Fruit fly (Drosophila melanogaster) whole organism, embryonic: ENCODE results near the gene CG31431.

Source experiments
- CG10979 ChIP-seq: fragments of 200-800 bp; sonication (Bioruptor generic); optimal IDR thresholded peaks from 2 replicates; lab custom pipeline; 2018; ENCODE audit warnings: missing biosample characterization, mild to moderate bottlenecking, missing genetic modification characterization, moderate library complexity
- CG1233 ChIP-seq: fragments of 200-800 bp; sonication (Bioruptor generic); optimal IDR thresholded peaks from 4 replicates; lab custom pipeline; 2018; ENCODE audit warnings: missing biosample characterization, mild to moderate bottlenecking, missing genetic modification characterization
- CG12391 ChIP-seq: fragments of 200-800 bp; sonication (Bioruptor generic); optimal IDR thresholded peaks from 3 replicates; lab custom pipeline; 2018; ENCODE audit warnings: missing biosample characterization, mild to moderate bottlenecking, missing genetic modification characterization, moderate library complexity
- CG13424 ChIP-seq: fragments of 200-800 bp; sonication (Bioruptor generic); optimal IDR thresholded peaks from 2 replicates; lab custom pipeline; 2019; ENCODE audit warnings: missing biosample characterization, mild to moderate bottlenecking, missing genetic modification characterization, moderate library complexity
- CG13775 ChIP-seq: fragments of 200-800 bp; sonication (Bioruptor generic); optimal IDR thresholded peaks from 3 replicates; lab custom pipeline; 2017; ENCODE audit warnings: missing biosample characterization, mild to moderate bottlenecking, missing genetic modification characterization
- CG14050 ChIP-seq: fragments of 200-800 bp; sonication (Bioruptor generic); IDR thresholded peaks from 3 replicates; pipeline ENCODE4 v1.3.6; 2022; ENCODE audit warnings: missing biosample characterization, missing genetic modification characterization
- CG15073 ChIP-seq: fragments of 200-800 bp; sonication (Bioruptor generic); optimal IDR thresholded peaks from 2 replicates; lab custom pipeline; 2016; ENCODE audit warnings: missing biosample characterization, missing genetic modification characterization
- CG1602 ChIP-seq: fragments of 200-800 bp; sonication (Bioruptor generic); optimal IDR thresholded peaks from 3 replicates; lab custom pipeline; 2016; ENCODE audit warnings: missing biosample characterization, missing genetic modification characterization
- CG16815 ChIP-seq: fragments of 200-800 bp; sonication (Bioruptor generic); optimal IDR thresholded peaks from 3 replicates; lab custom pipeline; 2017; ENCODE audit warnings: missing biosample characterization, mild to moderate bottlenecking, missing genetic modification characterization
- CG17385 ChIP-seq: fragments of 200-800 bp; sonication (Bioruptor generic); optimal IDR thresholded peaks from 3 replicates; lab custom pipeline; 2018; ENCODE audit warnings: missing biosample characterization, mild to moderate bottlenecking, missing genetic modification characterization
- CG17829 ChIP-seq: fragments of 200-800 bp; optimal IDR thresholded peaks from 2 replicates; lab custom pipeline; 2019; ENCODE audit warnings: missing biosample characterization, mild to moderate bottlenecking, missing genetic modification characterization, moderate library complexity
- CG18262 ChIP-seq: fragments of 200-800 bp; optimal IDR thresholded peaks from 3 replicates; lab custom pipeline; 2019; ENCODE audit warnings: missing biosample characterization, mild to moderate bottlenecking, missing genetic modification characterization, moderate library complexity
- CG7357 ChIP-seq: fragments of 200-800 bp; sonication (Bioruptor generic); IDR thresholded peaks from 3 replicates; pipeline ENCODE4 v1.3.6; 2022; ENCODE audit warnings: missing biosample characterization, missing genetic modification characterization
- CG7556 ChIP-seq: fragments of 200-800 bp; sonication (Bioruptor generic); optimal IDR thresholded peaks from 2 replicates; lab custom pipeline; 2017; ENCODE audit warnings: missing biosample characterization, mild to moderate bottlenecking, missing genetic modification characterization
- CG7839 ChIP-seq: fragments of 200-800 bp; sonication (Bioruptor generic); optimal IDR thresholded peaks from 3 replicates; lab custom pipeline; 2018; ENCODE audit warnings: missing biosample characterization, mild to moderate bottlenecking, missing genetic modification characterization, moderate library complexity
- CG7963 ChIP-seq: fragments of 200-800 bp; sonication (Bioruptor generic); IDR thresholded peaks from 3 replicates; pipeline ENCODE4 v1.3.6; 2022; ENCODE audit warnings: missing biosample characterization, missing genetic modification characterization; ENCODE audit not compliant: partially characterized antibody
- CG9437 ChIP-seq: fragments of 200-800 bp; sonication (Bioruptor generic); optimal IDR thresholded peaks from 2 replicates; lab custom pipeline; 2018; ENCODE audit warnings: missing biosample characterization, mild to moderate bottlenecking, missing genetic modification characterization
- Drgx ChIP-seq: fragments of 200-800 bp; sonication (Bioruptor generic); IDR thresholded peaks from 2 replicates; pipeline ENCODE4 v1.3.6; 2022; ENCODE audit warnings: missing biosample characterization, missing genetic modification characterization
- Eip74EF ChIP-seq, 2 experiments: fragments of 200-800 bp in 1 of 2; fragments of >200 bp in 1 of 2; sonication (Bioruptor generic) in 1 of 2; optimal IDR thresholded peaks; 2 replicates each; lab custom pipeline; 2017 to 2019; ENCODE audit warnings: missing biosample characterization in 2 of 2, missing genetic modification characterization in 2 of 2, mild to moderate bottlenecking in 1 of 2, moderate library complexity in 1 of 2
- H15 ChIP-seq: fragments of 200-800 bp; sonication (Bioruptor generic); IDR thresholded peaks from 3 replicates; pipeline ENCODE4 v1.3.6; 2022; ENCODE audit warnings: missing biosample characterization, missing genetic modification characterization
- Oaz ChIP-seq: fragments of 200-800 bp; sonication (Bioruptor generic); IDR thresholded peaks from 2 replicates; pipeline ENCODE4 v1.3.6; 2022; ENCODE audit warnings: missing biosample characterization, missing genetic modification characterization
- Oli ChIP-seq: fragments of 200-800 bp; sonication (Bioruptor generic); optimal IDR thresholded peaks from 2 replicates; lab custom pipeline; 2018; ENCODE audit warnings: missing biosample characterization, mild to moderate bottlenecking, missing genetic modification characterization, moderate library complexity
- PHDP ChIP-seq: fragments of 200-800 bp; sonication (Bioruptor generic); optimal IDR thresholded peaks from 3 replicates; lab custom pipeline; 2018; ENCODE audit warnings: missing biosample characterization, mild to moderate bottlenecking, missing genetic modification characterization, moderate library complexity
- Pdp1 ChIP-seq, 2 experiments: fragments of 200-800 bp; sonication (Bioruptor generic); optimal IDR thresholded peaks; 3 replicates each; lab custom pipeline; 2016; ENCODE audit warnings: missing biosample characterization in 2 of 2, missing genetic modification characterization in 2 of 2, mild to moderate bottlenecking in 1 of 2, moderate library complexity in 1 of 2
- Ptx1 ChIP-seq: fragments of 200-800 bp; sonication (Bioruptor generic); IDR thresholded peaks from 2 replicates; pipeline ENCODE4 v1.3.6; 2022; ENCODE audit warnings: missing biosample characterization, missing genetic modification characterization
- Ravus ChIP-seq: fragments of 200-800 bp; sonication (Bioruptor generic); IDR thresholded peaks from 2 replicates; pipeline ENCODE4 v1.3.6; 2022; ENCODE audit warnings: missing biosample characterization, missing genetic modification characterization
- Rfx ChIP-seq: fragments of 200-800 bp; sonication (Bioruptor generic); IDR thresholded peaks from 2 replicates; pipeline ENCODE4 v1.3.6; 2022; ENCODE audit warnings: missing biosample characterization, missing genetic modification characterization
- Rx ChIP-seq: fragments of 200-800 bp; sonication (Bioruptor generic); IDR thresholded peaks from 2 replicates; pipeline ENCODE4 v1.3.6; 2022; ENCODE audit warnings: missing biosample characterization, missing genetic modification characterization
- Sox102F ChIP-seq: fragments of 200-800 bp; sonication (Bioruptor generic); optimal IDR thresholded peaks from 2 replicates; lab custom pipeline; 2018; ENCODE audit warnings: missing biosample characterization, mild to moderate bottlenecking, missing genetic modification characterization, moderate library complexity
- Usf ChIP-seq: fragments of 200-800 bp; sonication (Bioruptor generic); optimal IDR thresholded peaks from 2 replicates; lab custom pipeline; 2017; ENCODE audit warnings: missing genotype, missing biosample characterization, missing genetic modification characterization
- Xbp1 ChIP-seq: fragments of 200-800 bp; sonication (Bioruptor generic); optimal IDR thresholded peaks from 3 replicates; lab custom pipeline; 2016; ENCODE audit warnings: missing biosample characterization, mild to moderate bottlenecking, missing genetic modification characterization
- ato ChIP-seq: fragments of 200-800 bp; sonication (Bioruptor generic); IDR thresholded peaks from 2 replicates; pipeline ENCODE4 v1.3.6; 2022; ENCODE audit warnings: missing biosample characterization, missing genetic modification characterization; ENCODE audit not compliant: partially characterized antibody
- az2 ChIP-seq: fragments of 200-800 bp; sonication (Bioruptor generic); optimal IDR thresholded peaks from 3 replicates; lab custom pipeline; 2016; ENCODE audit warnings: missing biosample characterization, missing genetic modification characterization
- ci ChIP-seq: fragments of 200-800 bp; sonication (Bioruptor generic); IDR thresholded peaks from 3 replicates; pipeline ENCODE4 v1.3.6; 2022; ENCODE audit warnings: missing biosample characterization, missing genetic modification characterization
- dmrt11E ChIP-seq: fragments of 200-800 bp; sonication (Bioruptor generic); optimal IDR thresholded peaks from 3 replicates; lab custom pipeline; 2018; ENCODE audit warnings: missing biosample characterization, mild to moderate bottlenecking, missing genetic modification characterization, moderate library complexity
- dysf ChIP-seq: fragments of 200-800 bp; sonication (Bioruptor generic); IDR thresholded peaks from 3 replicates; pipeline ENCODE4 v1.3.6; 2022; ENCODE audit warnings: missing biosample characterization, missing genetic modification characterization
- grn ChIP-seq: fragments of 200-800 bp; sonication (Bioruptor generic); optimal IDR thresholded peaks from 3 replicates; lab custom pipeline; 2017; ENCODE audit warnings: missing biosample characterization, missing genetic modification characterization
- gsb-n ChIP-seq: fragments of 200-800 bp; sonication (Bioruptor generic); optimal IDR thresholded peaks from 3 replicates; lab custom pipeline; 2018; ENCODE audit warnings: missing biosample characterization, mild to moderate bottlenecking, missing genetic modification characterization
- lab ChIP-seq: fragments of 200-800 bp; sonication (Bioruptor generic); optimal IDR thresholded peaks from 3 replicates; lab custom pipeline; 2017; ENCODE audit warnings: missing biosample characterization, missing genetic modification characterization, mild to moderate bottlenecking, moderate library complexity, missing genetic modification reagents
- lola ChIP-seq, 3 experiments: fragments of >200 bp in 2 of 3; fragments of 200-800 bp in 1 of 3; sonication (Bioruptor generic) in 1 of 3; optimal IDR thresholded peaks; 2 replicates each; lab custom pipeline; 2017 to 2019; ENCODE audit warnings: missing biosample characterization in 3 of 3, missing genetic modification characterization in 3 of 3, mild to moderate bottlenecking in 1 of 3, moderate library complexity in 1 of 3
- prd ChIP-seq, 3 experiments: fragments of >200 bp in 2 of 3; fragments of 200-800 bp in 1 of 3; sonication (Bioruptor generic) in 1 of 3; optimal IDR thresholded peaks in 2 of 3; IDR thresholded peaks in 1 of 3; 2 replicates in 2 of 3; 3 replicates in 1 of 3; pipeline versions ENCODE4 v1.3.6 to Lab custom; 2017 to 2022; ENCODE audit warnings: missing biosample characterization in 1 of 3, missing genetic modification characterization in 1 of 3
- row ChIP-seq: fragments of 200-800 bp; sonication (Bioruptor generic); IDR thresholded peaks from 3 replicates; pipeline ENCODE4 v1.3.6; 2022; ENCODE audit warnings: missing biosample characterization, missing genetic modification characterization
- sc ChIP-seq, 3 experiments: fragments of >200 bp in 2 of 3; fragments of 200-800 bp in 1 of 3; sonication (Bioruptor generic) in 1 of 3; optimal IDR thresholded peaks; 2 replicates in 2 of 3; 3 replicates in 1 of 3; lab custom pipeline; 2017; ENCODE audit warnings: mild to moderate bottlenecking in 1 of 3, missing biosample characterization in 1 of 3, missing genetic modification characterization in 1 of 3, missing genetic modification reagents in 1 of 3
- tio ChIP-seq: fragments of 200-800 bp; sonication (Bioruptor generic); optimal IDR thresholded peaks from 2 replicates; lab custom pipeline; 2017; ENCODE audit warnings: missing biosample characterization, missing genetic modification characterization, inconsistent platforms
- yki ChIP-seq: fragments of >200 bp; optimal IDR thresholded peaks from 3 replicates; lab custom pipeline; 2018
- zfh1 ChIP-seq: fragments of 200-800 bp; sonication (Bioruptor generic); IDR thresholded peaks from 3 replicates; pipeline ENCODE4 v1.3.6; 2022; ENCODE audit warnings: missing biosample characterization, missing genetic modification characterization

Gene CG31431

dm6 chr3R:21834234-21835070 lies 36.0 kb upstream of the CG31431 start (continued):
- TF ChIP-seq CG1602: peak; percentile 43
- peak; percentile 60; the same call in 2 of the 3 replicates for TF ChIP-seq zfh1 (GFP tag; lab: Robert Waterston, UW)
- TF ChIP-seq grn: peak; percentile 14
- TF ChIP-seq CG9437 (GFP tag; lab: Kevin White, UChicago): peak; percentile 16
- TF ChIP-seq Ravus (GFP tag; lab: Robert Waterston, UW): no peak
- TF ChIP-seq CG12391: peak; percentile 66
- TF ChIP-seq Rx: 0 out of 2 replicates have a peak, but pooled peaks have one; percentile 16
- peak; percentile 43 for TF ChIP-seq PHDP (tag; lab: Kevin White, UChicago)
- TF ChIP-seq lola (GFP tag; optimal IDR thresholded peaks at IDR 0.05; lab: Kevin White, UChicago): peak in 1 of 3 experiments; percentile 77
- peak in 1 of 2 experiments; percentile 14 for TF ChIP-seq Pdp1 (GFP tag; optimal IDR thresholded peaks at IDR 0.05; lab: Kevin White, UChicago)
- no peak for TF ChIP-seq yki
- TF ChIP-seq H15: 0 out of 3 replicates have a peak, but pooled peaks have one; percentile 46
- TF ChIP-seq ci: peak; percentile 31; the same call in 1 of the 3 replicates
- TF ChIP-seq row (GFP tag; lab: Robert Waterston, UW): peak; percentile 52; the same call in 2 of the 3 replicates
- peak; percentile 52 for TF ChIP-seq CG10979 (tag; lab: Kevin White, UChicago)
- TF ChIP-seq prd (optimal IDR thresholded peaks at IDR 0.05; lab: Kevin White, UChicago): no peak
- peak; percentile 16; the same call in 1 of the 3 replicates for TF ChIP-seq prd (GFP tag; IDR thresholded peaks at IDR 0.05; lab: Robert Waterston, UW)
- TF ChIP-seq Oaz: no peak
- TF ChIP-seq CG16815 (GFP tag; lab: Kevin White, UChicago): peak; percentile 7
- TF ChIP-seq sc (optimal IDR thresholded peaks at IDR 0.05; lab: Kevin White, UChicago): no peak
- peak; percentile 34 for TF ChIP-seq sc (GFP tag; optimal IDR thresholded peaks at IDR 0.05; lab: Kevin White, UChicago)
- TF ChIP-seq dysf: 0 out of 3 replicates have a peak, but pooled peaks have one; percentile 40
- peak; percentile 63 for TF ChIP-seq Sox102F (GFP tag; lab: Kevin White, UChicago)
- TF ChIP-seq Ptx1 (GFP tag; lab: Robert Waterston, UW): 0 out of 2 replicates have a peak, but pooled peaks have one; percentile 20
- peak; percentile 70 for TF ChIP-seq CG17829
- TF ChIP-seq Xbp1 (GFP tag; lab: Kevin White, UChicago): peak; percentile 37
- peak; percentile 75 for TF ChIP-seq CG18262
- peak; percentile 37 for TF ChIP-seq CG13424 (tag; lab: Kevin White, UChicago)
- TF ChIP-seq Eip74EF (GFP tag; optimal IDR thresholded peaks at IDR 0.05; lab: Kevin White, UChicago): peak in 1 of 2 experiments; percentile 19
- TF ChIP-seq CG1233: no peak
- TF ChIP-seq CG15073 (GFP tag; lab: Kevin White, UChicago): no peak
- peak; percentile 15 for TF ChIP-seq CG13775 (GFP tag; lab: Kevin White, UChicago)
- TF ChIP-seq tio: no peak
- TF ChIP-seq ato (GFP tag; lab: Robert Waterston, UW): no peak
- TF ChIP-seq az2 (GFP tag; lab: Kevin White, UChicago): peak; percentile 56
- peak; percentile 51 for TF ChIP-seq Oli (tag; lab: Kevin White, UChicago)
- TF ChIP-seq CG7357: 0 out of 3 replicates have a peak, but pooled peaks have one; percentile 8
- peak; percentile 14 for TF ChIP-seq Usf (GFP tag; lab: Kevin White, UChicago)
- 0 out of 2 replicates have a peak, but pooled peaks have one; percentile 5 for TF ChIP-seq Drgx (GFP tag; lab: Robert Waterston, UW)
- TF ChIP-seq CG17385 (GFP tag; lab: Kevin White, UChicago): peak; percentile 14
- peak; percentile 45 for TF ChIP-seq CG7556 (GFP tag; lab: Kevin White, UChicago)
- TF ChIP-seq CG7839: peak; percentile 45
- peak; percentile 64 for TF ChIP-seq gsb-n (tag; lab: Kevin White, UChicago)
- no peak for TF ChIP-seq CG7963 (GFP tag; lab: Robert Waterston, UW)
- TF ChIP-seq CG14050: no peak
- no peak for TF ChIP-seq Rfx (GFP tag; lab: Robert Waterston, UW)
- peak; percentile 10 for TF ChIP-seq lab (GFP tag; lab: Kevin White, UChicago)
- peak; percentile 83 for TF ChIP-seq dmrt11E
